Worm (Caenorhabditis elegans) whole organism, early embryonic: ENCODE data around the gene srz-13.

Experiments used
- B0310.2 ChIP-seq: sonication (generic microtip); optimal IDR thresholded peaks from 2 replicates; lab custom pipeline; 2016; ENCODE audit warnings: mild to moderate bottlenecking, missing genetic modification characterization, missing compliant biosample characterization
- F13C5.2 ChIP-seq: sonication (generic microtip); optimal IDR thresholded peaks from 2 replicates; lab custom pipeline; 2017; ENCODE audit warnings: mild to moderate bottlenecking, missing genetic modification characterization, inconsistent platforms, missing compliant biosample characterization
- aly-1 ChIP-seq: sonication (generic microtip); optimal IDR thresholded peaks from 2 replicates; lab custom pipeline; 2016; ENCODE audit warnings: missing genetic modification characterization, missing compliant biosample characterization
- ama-1 ChIP-seq: fragments of 150-350 bp; optimal IDR thresholded peaks from 2 replicates; lab custom pipeline; 2014
- ceh-13 ChIP-seq: fragments of 200-800 bp; sonication (Bioruptor generic); optimal IDR thresholded peaks from 2 replicates; lab custom pipeline; 2018; ENCODE audit warnings: mild to moderate bottlenecking, missing genetic modification characterization, missing compliant biosample characterization
- ceh-36 ChIP-seq: sonication (generic microtip); optimal IDR thresholded peaks from 2 replicates; lab custom pipeline; 2016; ENCODE audit warnings: missing genetic modification characterization, inconsistent platforms, missing compliant biosample characterization
- ets-7 ChIP-seq: sonication (generic microtip); optimal IDR thresholded peaks from 2 replicates; lab custom pipeline; 2016; ENCODE audit warnings: missing genotype, missing genetic modification characterization, missing compliant biosample characterization
- flt-1 ChIP-seq: fragments of 200-800 bp; sonication (Bioruptor generic); IDR thresholded peaks from 2 replicates; pipeline ENCODE4 v1.3.6; 2022; ENCODE audit warnings: missing genetic modification characterization, missing compliant biosample characterization
- hmbx-1 ChIP-seq: sonication (generic microtip); optimal IDR thresholded peaks from 2 replicates; lab custom pipeline; 2016; ENCODE audit warnings: mild to moderate bottlenecking, missing genetic modification characterization, missing compliant biosample characterization
- hmg-4 ChIP-seq: fragments of 200-800 bp; sonication (Bioruptor generic); optimal IDR thresholded peaks from 2 replicates; lab custom pipeline; 2018; ENCODE audit warnings: mild to moderate bottlenecking, missing genetic modification characterization, missing compliant biosample characterization
- hnd-1 ChIP-seq: sonication (generic microtip); optimal IDR thresholded peaks from 2 replicates; lab custom pipeline; 2016; ENCODE audit warnings: missing genetic modification characterization, missing compliant biosample characterization
- pes-1 ChIP-seq: fragments of 200-800 bp; sonication (Bioruptor generic); IDR thresholded peaks from 2 replicates; pipeline ENCODE4 v1.3.6; 2022; ENCODE audit warnings: missing genetic modification reagents, missing genetic modification characterization, missing compliant biosample characterization
- scrt-1 ChIP-seq: fragments of 200-800 bp; sonication (Bioruptor generic); IDR thresholded peaks from 2 replicates; pipeline ENCODE4 v1.3.6; 2022; ENCODE audit warnings: missing genetic modification characterization, missing compliant biosample characterization
- sea-1 ChIP-seq: fragments of 200-800 bp; sonication (Bioruptor generic); conservative IDR thresholded peaks from 2 replicates; pipeline ENCODE4 v1.3.6; 2022; ENCODE audit warnings: missing genetic modification characterization, missing compliant biosample characterization
- tbx-11 ChIP-seq: fragments of 200-800 bp; sonication (Bioruptor generic); IDR thresholded peaks from 2 replicates; pipeline ENCODE4 v1.3.6; 2022; ENCODE audit warnings: missing genetic modification characterization, missing compliant biosample characterization
- tbx-37 ChIP-seq: fragments of 200-800 bp; sonication (Bioruptor generic); conservative IDR thresholded peaks from 2 replicates; pipeline ENCODE4 v1.3.6; 2022; ENCODE audit warnings: missing genetic modification reagents, missing genetic modification characterization, missing compliant biosample characterization
- tra-4 ChIP-seq: sonication (generic microtip); optimal IDR thresholded peaks from 2 replicates; lab custom pipeline; 2017; ENCODE audit warnings: missing genetic modification characterization, missing compliant biosample characterization

The srz-13 gene

ce11 chrV:16229439-16229838, 47.2 kb downstream of the srz-13 start:
- TF ChIP-seq pes-1 (GFP tag; lab: Robert Waterston, UW) (no peak), tbx-37 (GFP tag; lab: Robert Waterston, UW) (no peak), aly-1 (tag; lab: Kevin White, UChicago) (no peak), ceh-13 (GFP tag; lab: Kevin White, UChicago) (no peak)

DNA sequence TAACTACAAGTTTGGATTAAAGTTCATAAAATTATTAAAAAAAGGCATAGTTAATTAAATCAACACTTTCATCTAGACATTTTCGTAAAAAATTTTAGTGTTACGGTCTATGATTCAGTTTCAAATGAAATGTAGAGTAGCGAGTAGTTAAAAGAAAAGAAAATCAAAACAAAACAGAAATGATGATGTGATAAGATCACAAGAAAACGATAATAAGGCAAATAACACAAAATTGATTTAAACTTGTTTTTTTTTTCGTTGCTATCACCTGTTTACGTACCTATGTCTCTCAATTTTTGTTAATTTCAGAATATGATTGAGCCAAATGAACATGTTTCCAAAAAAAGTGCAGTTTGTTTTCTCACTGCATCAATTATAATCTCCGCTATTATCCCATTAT, 47.7 kb downstream of the srz-13 start, which contains the start of the genes F21H7.2 and F21H7.12:
TSS of gene F21H7.2 (minus strand) at position 101 of the 400 bp plus-strand sequence.
TSS of gene F21H7.12 (plus strand) at position 270 of the 400 bp plus-strand sequence.
- no peak for TF ChIP-seq ceh-13 (GFP tag; lab: Kevin White, UChicago)
- no peak for TF ChIP-seq tra-4 (tag; lab: Kevin White, UChicago)
- no peak for TF ChIP-seq sea-1 (GFP tag; lab: Robert Waterston, UW)
- no peak for TF ChIP-seq tbx-37 (GFP tag; lab: Robert Waterston, UW)
- no peak for TF ChIP-seq F13C5.2 (tag; lab: Kevin White, UChicago)
- TF ChIP-seq flt-1 (GFP tag; lab: Robert Waterston, UW), result no peak
- TF ChIP-seq tbx-11, result no peak
- no peak for TF ChIP-seq B0310.2 (tag; lab: Kevin White, UChicago)
- TF ChIP-seq hnd-1 (tag; lab: Kevin White, UChicago), result no peak
- no peak for TF ChIP-seq pes-1 (GFP tag; lab: Robert Waterston, UW)
- no peak for TF ChIP-seq ama-1 (lab: Kevin White, UChicago)
- no peak for TF ChIP-seq ets-7 (tag; lab: Kevin White, UChicago)
- no peak for TF ChIP-seq scrt-1 (GFP tag; lab: Robert Waterston, UW)
- TF ChIP-seq hmbx-1 (tag; lab: Kevin White, UChicago), result no peak
- no peak for TF ChIP-seq hmg-4 (GFP tag; lab: Kevin White, UChicago)
- no peak for TF ChIP-seq aly-1 (tag; lab: Kevin White, UChicago)
- no peak for TF ChIP-seq ceh-36

DNA sequence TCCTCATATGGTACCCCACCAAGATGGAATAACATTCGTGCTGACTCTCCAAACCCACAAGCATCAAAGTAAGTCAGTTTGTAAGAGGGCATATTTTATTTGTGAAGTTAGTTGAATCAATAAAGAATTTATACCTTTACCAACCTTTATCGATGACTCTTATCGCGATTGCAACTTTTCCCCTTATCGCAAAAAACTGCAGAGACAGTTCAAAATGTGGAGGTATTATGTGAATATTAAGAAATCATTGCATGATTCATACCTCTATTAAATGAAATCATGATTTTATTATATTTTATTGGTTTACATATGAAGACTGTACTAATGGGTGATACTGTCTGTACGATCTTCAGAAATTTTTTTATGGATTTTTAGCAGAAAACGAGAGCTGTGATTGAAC, 50.0 kb downstream of the srz-13 start, which contains the start of gene gst-22:
TSS of gene gst-22 (minus strand) at position 103 of the 400 bp plus-strand sequence.
- TF ChIP-seq hmg-4 (GFP tag; lab: Kevin White, UChicago) (no peak), sea-1 (GFP tag; lab: Robert Waterston, UW) (no peak), tbx-11 (no peak), tra-4 (tag; lab: Kevin White, UChicago) (no peak), pes-1 (GFP tag; lab: Robert Waterston, UW) (no peak), tbx-37 (GFP tag; lab: Robert Waterston, UW) (no peak), ama-1 (lab: Kevin White, UChicago) (no peak)
